Fruit fly (Drosophila melanogaster): Measurements from ENCODE around the gene CG17786.

- TF ChIP-seq cic (GFP tag; optimal IDR thresholded peaks at IDR 0.05) (no peak), CG7101 (tag; optimal IDR thresholded peaks at IDR 0.05) (peak; percentile 50), pad (GFP tag; optimal IDR thresholded peaks at IDR 0.05) (peak; percentile 32), Mnt (GFP tag; optimal IDR thresholded peaks at IDR 0.05) (peak; percentile 45), cnc (optimal IDR thresholded peaks at IDR 0.05) (no peak), kay (GFP tag; ENCODE audit: borderline replicate concordance) (peak; percentile 93)
Observed at dm6 chr3R:24221334-24222302, 3.1 kb upstream of the CG17786 start, which contains the start of gene twin.
